Worm (Caenorhabditis elegans) whole organism, L3 larva: Measurements from ENCODE around the gene R02E12.4.

ENCODE experiments used
- R02D3.7 ChIP-seq: fragments of 150-350 bp; optimal IDR thresholded peaks from 2 replicates; lab custom pipeline; 2014; ENCODE audit warnings: missing biosample characterization, missing genetic modification characterization
- ZK546.5 ChIP-seq: sonication (generic microtip); optimal IDR thresholded peaks from 2 replicates; lab custom pipeline; 2017; ENCODE audit warnings: missing biosample characterization, missing genetic modification characterization
- aly-2 ChIP-seq: fragments of 150-350 bp; optimal IDR thresholded peaks from 2 replicates; lab custom pipeline; 2014; ENCODE audit warnings: missing biosample characterization, missing genetic modification characterization
- ama-1 ChIP-seq: fragments of 150-350 bp; optimal IDR thresholded peaks from 2 replicates; lab custom pipeline; 2018
- ceh-16 ChIP-seq: sonication (generic microtip); optimal IDR thresholded peaks from 2 replicates; lab custom pipeline; 2017; ENCODE audit warnings: missing biosample characterization, missing genetic modification characterization
- ceh-28 ChIP-seq: fragments of 150-350 bp; optimal IDR thresholded peaks from 2 replicates; lab custom pipeline; 2014; ENCODE audit warnings: missing biosample characterization, missing genetic modification reagents, missing genetic modification characterization
- ceh-82 ChIP-seq: fragments of 150-350 bp; optimal IDR thresholded peaks from 2 replicates; lab custom pipeline; 2014; ENCODE audit warnings: missing biosample characterization, missing genetic modification characterization
- ceh-9 ChIP-seq: sonication (generic microtip); optimal IDR thresholded peaks from 2 replicates; lab custom pipeline; 2018; ENCODE audit warnings: missing biosample characterization, missing genetic modification characterization
- egl-27 ChIP-seq: sonication (generic microtip); optimal IDR thresholded peaks from 4 replicates; lab custom pipeline; 2017; ENCODE audit warnings: missing biosample characterization, missing genetic modification reagents, missing genetic modification characterization
- egl-5 ChIP-seq: fragments of 150-350 bp; optimal IDR thresholded peaks from 2 replicates; lab custom pipeline; 2017; ENCODE audit warnings: missing biosample characterization, missing genetic modification reagents, missing genetic modification characterization, inconsistent platforms
- elt-1 ChIP-seq: fragments of 150-350 bp; optimal IDR thresholded peaks from 2 replicates; lab custom pipeline; 2014; ENCODE audit warnings: missing biosample characterization, missing genetic modification characterization
- elt-2 ChIP-seq: sonication (generic microtip); optimal IDR thresholded peaks from 2 replicates; lab custom pipeline; 2016; ENCODE audit warnings: missing genetic modification reagents, mild to moderate bottlenecking, missing genetic modification characterization, missing compliant biosample characterization
- eor-1 ChIP-seq, 2 experiments: fragments of 150-350 bp; optimal IDR thresholded peaks; 2 replicates each; lab custom pipeline; 2014 to 2018; ENCODE audit warnings: missing biosample characterization in 2 of 2, missing genetic modification characterization in 2 of 2
- fkh-10 ChIP-seq: sonication (generic microtip); optimal IDR thresholded peaks from 2 replicates; lab custom pipeline; 2017; ENCODE audit warnings: missing biosample characterization, missing genetic modification reagents, missing genetic modification characterization
- fos-1 ChIP-seq: fragments of 150-350 bp; optimal IDR thresholded peaks from 2 replicates; lab custom pipeline; 2014; ENCODE audit warnings: missing biosample characterization, missing genetic modification characterization
- hmg-11 ChIP-seq: sonication (generic microtip); optimal IDR thresholded peaks from 2 replicates; lab custom pipeline; 2016; ENCODE audit warnings: missing genetic modification characterization, missing compliant biosample characterization
- jun-1 ChIP-seq: fragments of 150-350 bp; optimal IDR thresholded peaks from 2 replicates; lab custom pipeline; 2014; ENCODE audit warnings: missing biosample characterization, missing genetic modification reagents, missing genetic modification characterization
- lin-15B ChIP-seq: fragments of 150-350 bp; optimal IDR thresholded peaks from 2 replicates; lab custom pipeline; 2014; ENCODE audit warnings: missing biosample characterization, missing genetic modification characterization
- lin-39 ChIP-seq: fragments of 150-350 bp; optimal IDR thresholded peaks from 2 replicates; lab custom pipeline; 2018; ENCODE audit warnings: missing biosample characterization, missing genetic modification reagents, missing genetic modification characterization
- lsy-12 ChIP-seq: sonication (generic microtip); optimal IDR thresholded peaks from 2 replicates; lab custom pipeline; 2016; ENCODE audit warnings: mild to moderate bottlenecking, missing genetic modification characterization, missing compliant biosample characterization
- mdl-1 ChIP-seq: fragments of 150-350 bp; optimal IDR thresholded peaks from 2 replicates; lab custom pipeline; 2014; ENCODE audit warnings: missing biosample characterization, missing genetic modification characterization
- mml-1 ChIP-seq: fragments of 150-350 bp; sonication (generic microtip); optimal IDR thresholded peaks from 3 replicates; lab custom pipeline; 2014; ENCODE audit warnings: missing biosample characterization, missing genetic modification characterization
- nfya-1 ChIP-seq: sonication (generic microtip); optimal IDR thresholded peaks from 2 replicates; lab custom pipeline; 2017; ENCODE audit warnings: missing genetic modification characterization, mild to moderate bottlenecking, missing compliant biosample characterization, antibody characterized with exemption, moderate library complexity; ENCODE audit not compliant: insufficient read depth
- nhr-11 ChIP-seq: fragments of 150-350 bp; optimal IDR thresholded peaks from 2 replicates; lab custom pipeline; 2014; ENCODE audit warnings: missing biosample characterization, missing genetic modification characterization
- nhr-23 ChIP-seq: fragments of 150-350 bp; optimal IDR thresholded peaks from 2 replicates; lab custom pipeline; 2014; ENCODE audit warnings: missing biosample characterization, missing genetic modification reagents, missing genetic modification characterization
- nhr-237 ChIP-seq: fragments of 150-350 bp; optimal IDR thresholded peaks from 2 replicates; lab custom pipeline; 2014; ENCODE audit warnings: missing biosample characterization, missing genetic modification characterization
- nhr-25 ChIP-seq: sonication (generic microtip); optimal IDR thresholded peaks from 2 replicates; lab custom pipeline; 2017; ENCODE audit warnings: missing biosample characterization, missing genetic modification characterization
- nhr-28 ChIP-seq: fragments of 150-350 bp; optimal IDR thresholded peaks from 2 replicates; lab custom pipeline; 2014; ENCODE audit warnings: missing biosample characterization, missing genetic modification characterization
- nhr-43 ChIP-seq: sonication (generic microtip); optimal IDR thresholded peaks from 2 replicates; lab custom pipeline; 2016; ENCODE audit warnings: mild to moderate bottlenecking, missing genetic modification characterization, missing compliant biosample characterization; ENCODE audit not compliant: poor library complexity, severe bottlenecking
- nhr-67 ChIP-seq: fragments of 150-350 bp; optimal IDR thresholded peaks from 2 replicates; lab custom pipeline; 2014; ENCODE audit warnings: missing biosample characterization, missing genetic modification characterization
- nhr-77 ChIP-seq: fragments of 150-350 bp; optimal IDR thresholded peaks from 2 replicates; lab custom pipeline; 2014; ENCODE audit warnings: missing biosample characterization, missing genetic modification characterization
- pha-4 ChIP-seq: fragments of 150-350 bp; optimal IDR thresholded peaks from 2 replicates; lab custom pipeline; 2014; ENCODE audit warnings: missing biosample characterization, missing genetic modification reagents, missing genetic modification characterization
- pqm-1 ChIP-seq: fragments of 150-350 bp; optimal IDR thresholded peaks from 2 replicates; lab custom pipeline; 2017; ENCODE audit warnings: missing biosample characterization, missing genetic modification characterization, inconsistent platforms
- sea-2 ChIP-seq: fragments of 150-350 bp; sonication (generic microtip); optimal IDR thresholded peaks from 4 replicates; lab custom pipeline; 2014; ENCODE audit warnings: missing biosample characterization, missing genetic modification reagents, missing genetic modification characterization
- snpc-4 ChIP-seq: fragments of 150-350 bp; optimal IDR thresholded peaks from 2 replicates; lab custom pipeline; 2014; ENCODE audit warnings: missing biosample characterization, missing genetic modification characterization
- tbx-2 ChIP-seq: sonication (generic microtip); optimal IDR thresholded peaks from 2 replicates; lab custom pipeline; 2016; ENCODE audit warnings: mild to moderate bottlenecking, missing genetic modification characterization, missing compliant biosample characterization
- unc-39 ChIP-seq: sonication (generic microtip); optimal IDR thresholded peaks from 4 replicates; lab custom pipeline; 2017; ENCODE audit warnings: missing biosample characterization, missing genetic modification characterization
- unc-62 ChIP-seq: fragments of 150-350 bp; sonication (generic microtip); optimal IDR thresholded peaks from 4 replicates; lab custom pipeline; 2014; ENCODE audit warnings: missing biosample characterization, missing genetic modification reagents, missing genetic modification characterization
- zag-1 ChIP-seq: fragments of 150-350 bp; optimal IDR thresholded peaks from 2 replicates; lab custom pipeline; 2014; ENCODE audit warnings: missing biosample characterization, missing genetic modification characterization
- ztf-11 ChIP-seq: fragments of 150-350 bp; optimal IDR thresholded peaks from 2 replicates; lab custom pipeline; 2014; ENCODE audit warnings: missing biosample characterization, missing genetic modification characterization

R02E12.4 gene

ce11 chrX:3968209-3968960 is 36.7 kb upstream of the R02E12.4 start, which contains the start of gene C16B8.3:
Gene C16B8.3, minus strand, starts transcription at chrX:3968634.
- no peak for TF ChIP-seq ceh-16 (tag; lab: Kevin White, UChicago)
- TF ChIP-seq jun-1 (tag; lab: Kevin White, UChicago), result peak; percentile 60
- TF ChIP-seq nhr-11 (tag; lab: Kevin White, UChicago), result no peak
- TF ChIP-seq pha-4, result peak; percentile 53
- TF ChIP-seq nfya-1 (tag; lab: Kevin White, UChicago), result no peak
- no peak for TF ChIP-seq lsy-12 (tag; lab: Kevin White, UChicago)
- peak; percentile 87 for TF ChIP-seq elt-2 (tag; lab: Kevin White, UChicago)
- TF ChIP-seq pqm-1 (tag; lab: Kevin White, UChicago), result peak; percentile 80
- TF ChIP-seq ceh-28 (tag; lab: Kevin White, UChicago), result peak; percentile 5

- TF ChIP-seq hmg-11 (tag; lab: Kevin White, UChicago), result no peak
- TF ChIP-seq nfya-1 (tag; lab: Kevin White, UChicago), result peak; percentile 17
- TF ChIP-seq pqm-1 (tag; lab: Kevin White, UChicago), result peak; percentile 9
- TF ChIP-seq fkh-10 (GFP tag; lab: Kevin White, UChicago), result no peak
- TF ChIP-seq nhr-25 (tag; lab: Kevin White, UChicago), result peak; percentile 41
- TF ChIP-seq pha-4, result peak; percentile 38
- TF ChIP-seq eor-1 (tag; optimal IDR thresholded peaks at IDR 0.05; lab: Kevin White, UChicago), result no peak
- no peak for TF ChIP-seq ama-1 (lab: Kevin White, UChicago)
- peak; percentile 47 for TF ChIP-seq nhr-43 (tag; lab: Kevin White, UChicago)
- TF ChIP-seq fos-1 (tag; lab: Kevin White, UChicago), result no peak
- peak; percentile 55 for TF ChIP-seq lin-39 (tag; lab: Kevin White, UChicago)
These were observed 35.8 kb upstream of the R02E12.4 start for ce11 chrX:3969353-3969752.

DNA sequence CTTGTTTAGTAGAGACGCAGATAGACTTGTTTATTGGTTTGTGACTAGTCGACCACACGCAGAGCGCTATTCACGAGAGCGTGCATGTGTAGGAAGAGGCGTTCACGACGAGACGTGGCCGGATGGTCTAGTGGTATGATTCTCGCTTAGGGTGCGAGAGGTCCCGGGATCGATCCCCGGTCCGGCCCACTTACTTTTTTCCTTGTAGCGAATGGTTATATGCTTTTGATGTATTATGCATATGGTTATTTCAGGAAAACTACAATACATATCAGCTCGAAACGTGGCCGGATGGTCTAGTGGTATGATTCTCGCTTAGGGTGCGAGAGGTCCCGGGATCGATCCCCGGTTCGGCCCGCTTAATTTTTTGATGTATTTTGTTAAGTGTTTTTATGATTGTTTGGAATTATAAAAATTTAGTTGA is 35.1 kb upstream of the R02E12.4 start:
- no peak for TF ChIP-seq aly-2
- TF ChIP-seq ama-1 (lab: Kevin White, UChicago), result peak; percentile 11
- TF ChIP-seq fkh-10 (GFP tag; lab: Kevin White, UChicago), result no peak
- no peak for TF ChIP-seq nhr-28
- TF ChIP-seq ceh-9, result no peak
- peak; percentile 74 for TF ChIP-seq jun-1 (tag; lab: Kevin White, UChicago)
- peak; percentile 49 for TF ChIP-seq pha-4
- TF ChIP-seq fos-1 (tag; lab: Kevin White, UChicago), result peak; percentile 25
- TF ChIP-seq nhr-25 (tag; lab: Kevin White, UChicago), result peak; percentile 76
- peak; percentile 65 for TF ChIP-seq lin-39 (tag; lab: Kevin White, UChicago)
- TF ChIP-seq tbx-2 (tag; lab: Kevin White, UChicago), result peak; percentile 53
- no peak for TF ChIP-seq mml-1 (tag; lab: Kevin White, UChicago)
- TF ChIP-seq zag-1 (tag; lab: Kevin White, UChicago), result no peak
- TF ChIP-seq pqm-1 (tag; lab: Kevin White, UChicago), result peak; percentile 47
- no peak for TF ChIP-seq nhr-237 (tag; lab: Kevin White, UChicago)
- no peak for TF ChIP-seq eor-1 (tag; optimal IDR thresholded peaks at IDR 0.05; lab: Kevin White, UChicago)
- TF ChIP-seq ceh-82 (tag; lab: Kevin White, UChicago), result peak; percentile 14
- TF ChIP-seq egl-5 (tag; lab: Kevin White, UChicago), result peak; percentile 73
- TF ChIP-seq sea-2 (GFP tag; lab: Kevin White, UChicago), result peak; percentile 41
- TF ChIP-seq mdl-1 (tag; lab: Kevin White, UChicago), result no peak
- TF ChIP-seq ZK546.5 (tag; lab: Kevin White, UChicago), result no peak
- peak; percentile 49 for TF ChIP-seq nhr-43 (tag; lab: Kevin White, UChicago)
- TF ChIP-seq snpc-4 (tag; lab: Kevin White, UChicago), result no peak
- no peak for TF ChIP-seq ztf-11 (tag; lab: Kevin White, UChicago)
- TF ChIP-seq nfya-1 (tag; lab: Kevin White, UChicago), result peak; percentile 64
- peak; percentile 4 for TF ChIP-seq unc-39 (tag; lab: Kevin White, UChicago)
- peak; percentile 31 for TF ChIP-seq nhr-77 (tag; lab: Kevin White, UChicago)
- no peak for TF ChIP-seq lin-15B
- TF ChIP-seq nhr-23 (tag; lab: Kevin White, UChicago), result peak; percentile 39
- peak; percentile 69 for TF ChIP-seq egl-27 (tag; lab: Kevin White, UChicago)
- TF ChIP-seq elt-2 (tag; lab: Kevin White, UChicago), result peak; percentile 50
- TF ChIP-seq lsy-12 (tag; lab: Kevin White, UChicago), result peak; percentile 74
- peak; percentile 51 for TF ChIP-seq hmg-11 (tag; lab: Kevin White, UChicago)
- no peak for TF ChIP-seq R02D3.7
- no peak for TF ChIP-seq elt-1
- TF ChIP-seq unc-62 (GFP tag; lab: Kevin White, UChicago), result peak; percentile 45
- no peak for TF ChIP-seq nhr-67 (tag; lab: Kevin White, UChicago)
